Worm (Caenorhabditis elegans): ENCODE data around the gene K12B6.4.

Gene K12B6.4

ce11 chrV:6278117-6279081 lies 2.7 kb downstream of the K12B6.4 start, which contains the start of gene fil-2 (continued):
- no peak for TF ChIP-seq F49E8.2 (tag; optimal IDR thresholded peaks at IDR 0.05; ENCODE audit: borderline replicate concordance)
- TF ChIP-seq duxl-1 (tag; optimal IDR thresholded peaks at IDR 0.05; ENCODE audit: poor library complexity), result peak; percentile 54
- TF ChIP-seq lim-7 (GFP tag; IDR thresholded peaks at IDR 0.05), result no peak
- TF ChIP-seq pqm-1 (tag; optimal IDR thresholded peaks at IDR 0.05), result peak; percentile 14
- TF ChIP-seq unc-39 (tag; optimal IDR thresholded peaks at IDR 0.05), result no peak
- 0 out of 2 replicates have a peak, but pooled peaks have one; percentile 8 for TF ChIP-seq ceh-20 (GFP tag; IDR thresholded peaks at IDR 0.05)
- TF ChIP-seq ztf-7 (tag; optimal IDR thresholded peaks at IDR 0.05), result no peak
- TF ChIP-seq unc-62 (GFP tag; optimal IDR thresholded peaks at IDR 0.05 in 1 of 2), result peak; percentile 50 to 58
- TF ChIP-seq unc-62 (tag; optimal IDR thresholded peaks at IDR 0.05), result no peak
- peak; percentile 28 for TF ChIP-seq nhr-25 (tag; optimal IDR thresholded peaks at IDR 0.05; ENCODE audit: borderline replicate concordance, insufficient read depth)
- no peak for TF ChIP-seq nhr-237 (tag; optimal IDR thresholded peaks at IDR 0.05)
- TF ChIP-seq mdt-29 (GFP tag; IDR thresholded peaks at IDR 0.05), result no peak
- TF ChIP-seq R02D3.7 (tag; optimal IDR thresholded peaks at IDR 0.05), result no peak
- TF ChIP-seq Y48G9A.11 (GFP tag; IDR thresholded peaks at IDR 0.05), result peak; percentile 42; the same call in 1 of the 2 replicates
- no peak for TF ChIP-seq daf-8 (GFP tag; IDR thresholded peaks at IDR 0.05)
- TF ChIP-seq sdz-12 (GFP tag; optimal IDR thresholded peaks at IDR 0.05), result peak; percentile 46
- peak; percentile 56; the same call in 1 of the 2 replicates for TF ChIP-seq D1046.2 (GFP tag; IDR thresholded peaks at IDR 0.05)
- no peak for TF ChIP-seq cey-2 (tag; optimal IDR thresholded peaks at IDR 0.05; ENCODE audit: borderline replicate concordance, insufficient read depth)
- 0 out of 2 replicates have a peak, but pooled peaks have one; percentile 23 for TF ChIP-seq snpc-1.2 (GFP tag; IDR thresholded peaks at IDR 0.05)
- TF ChIP-seq F44E2.7 (GFP tag; IDR thresholded peaks at IDR 0.05), result no peak
- no peak for TF ChIP-seq dpl-1 (GFP tag; optimal IDR thresholded peaks at IDR 0.05)
- no peak for TF ChIP-seq vab-7 (GFP tag; IDR thresholded peaks at IDR 0.05)
- no peak for TF ChIP-seq F37D6.2 (tag; optimal IDR thresholded peaks at IDR 0.05)
- no peak for TF ChIP-seq nhr-111 (GFP tag; optimal IDR thresholded peaks at IDR 0.05)
- TF ChIP-seq unc-130 (GFP tag; optimal IDR thresholded peaks at IDR 0.05), result no peak
- no peak for TF ChIP-seq daf-19 (GFP tag; conservative IDR thresholded peaks at IDR 0.05)
- TF ChIP-seq mep-1 (tag; optimal IDR thresholded peaks at IDR 0.05), result peak; percentile 59
- TF ChIP-seq gei-8 (GFP tag; optimal IDR thresholded peaks at IDR 0.05), result peak; percentile 5
- TF ChIP-seq Y5F2A.4 (GFP tag; optimal IDR thresholded peaks at IDR 0.05), result no peak
- TF ChIP-seq T20F7.1 (GFP tag; optimal IDR thresholded peaks at IDR 0.05), result peak; percentile 66
- no peak for TF ChIP-seq spr-3 (GFP tag; optimal IDR thresholded peaks at IDR 0.05)
- TF ChIP-seq nhr-42 (GFP tag; IDR thresholded peaks at IDR 0.05), result peak; percentile 73; the same call in 1 of the 2 replicates
- no peak for TF ChIP-seq ZK337.2 (GFP tag; IDR thresholded peaks at IDR 0.05)
- no peak for TF ChIP-seq Y105C5A.15 (GFP tag; IDR thresholded peaks at IDR 0.05)
- TF ChIP-seq spr-1 (tag; optimal IDR thresholded peaks at IDR 0.05), result no peak
- TF ChIP-seq F26F4.8 (GFP tag; conservative IDR thresholded peaks at IDR 0.05), result no peak
- no peak for TF ChIP-seq rbr-2 (tag; optimal IDR thresholded peaks at IDR 0.05)
- peak; percentile 69 for TF ChIP-seq dve-1 (tag; optimal IDR thresholded peaks at IDR 0.05; ENCODE audit: insufficient read depth)
